Fruit fly (Drosophila melanogaster): ENCODE data around the gene Cap-D3.
A peak's percentile ranks its signal among the peaks of the same experiment; 100 is the strongest.

Cap-D3 gene

DNA sequence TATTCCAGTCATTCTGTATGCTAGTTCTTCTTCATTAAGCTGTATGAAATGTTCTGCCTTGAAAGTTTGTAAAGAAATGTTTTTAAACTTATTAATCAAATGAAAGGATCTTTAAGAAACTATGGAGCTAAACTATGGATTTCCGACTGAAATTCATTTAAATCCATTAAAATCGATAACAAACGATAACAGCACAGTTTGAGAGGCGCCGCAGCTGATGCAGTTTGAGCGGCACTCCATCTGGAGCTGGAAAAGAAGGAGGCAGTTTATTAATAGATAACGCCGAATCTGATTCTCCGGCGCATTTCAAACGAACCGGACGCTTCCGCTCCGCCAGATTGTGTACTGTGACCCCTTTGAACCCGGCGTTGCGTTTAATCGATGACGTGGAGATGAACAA lies 2.2 kb downstream of the Cap-D3 start, which contains the start of gene CG31915:
CG31915 (plus strand) TSS at position 263 of the 400 bp plus-strand sequence.
- TF ChIP-seq CG12768 (GFP tag; optimal IDR thresholded peaks at IDR 0.05) (no peak), tj (GFP tag; optimal IDR thresholded peaks at IDR 0.05) (no peak), Crg-1 (GFP tag; optimal IDR thresholded peaks at IDR 0.05) (no peak)

- TF ChIP-seq bab1 (GFP tag; optimal IDR thresholded peaks at IDR 0.05) (no peak), Clk (GFP tag; optimal IDR thresholded peaks at IDR 0.05) (no peak), cnc (optimal IDR thresholded peaks at IDR 0.05) (no peak), CG5204 (GFP tag; optimal IDR thresholded peaks at IDR 0.05) (no peak), Crg-1 (GFP tag; optimal IDR thresholded peaks at IDR 0.05) (no peak), CG7101 (tag; optimal IDR thresholded peaks at IDR 0.05) (no peak), Mnt (GFP tag; optimal IDR thresholded peaks at IDR 0.05) (no peak), pad (GFP tag; optimal IDR thresholded peaks at IDR 0.05) (no peak), cic (GFP tag; optimal IDR thresholded peaks at IDR 0.05) (no peak), CG7045 (GFP tag; optimal IDR thresholded peaks at IDR 0.05) (no peak), CG11617 (GFP tag; optimal IDR thresholded peaks at IDR 0.05) (no peak), CG33017 (tag; optimal IDR thresholded peaks at IDR 0.05) (no peak), CG14711 (tag; optimal IDR thresholded peaks at IDR 0.05) (no peak), Hr96 (GFP tag; optimal IDR thresholded peaks at IDR 0.05) (no peak), CG1620 (GFP tag; optimal IDR thresholded peaks at IDR 0.05) (no peak), tj (GFP tag; optimal IDR thresholded peaks at IDR 0.05) (no peak), ovo (GFP tag; optimal IDR thresholded peaks at IDR 0.05) (no peak), kay (GFP tag; ENCODE audit: borderline replicate concordance) (no peak), CG12768 (GFP tag; optimal IDR thresholded peaks at IDR 0.05) (no peak), toe (GFP tag; optimal IDR thresholded peaks at IDR 0.05) (no peak)
These were observed 6.4 kb downstream of the Cap-D3 start, which contains the start of gene Coq6 for dm6 chr2L:5532061-5532460. Gene Coq6, minus strand, starts transcription at chr2L:5532223.

DNA sequence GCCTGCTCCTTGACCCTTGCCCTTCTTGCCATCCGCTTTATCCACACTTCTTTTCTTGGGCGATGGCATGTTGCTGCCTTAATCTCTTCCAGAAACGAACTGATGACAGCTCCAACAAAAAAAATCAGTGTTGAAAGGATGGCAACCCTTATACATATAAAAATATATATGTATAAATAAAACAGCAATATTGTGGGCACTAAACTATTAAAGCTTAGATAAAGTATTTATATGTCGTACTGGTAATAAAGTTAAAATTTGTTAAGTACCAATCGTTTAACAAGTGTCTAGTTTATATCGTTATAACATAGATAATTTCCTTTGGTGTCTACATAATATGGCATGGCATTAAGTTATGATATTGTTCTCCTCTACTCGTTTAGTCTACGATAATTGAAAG lies 11.0 kb downstream of the Cap-D3 start, which contains the start of gene tomb:
tomb (minus strand) TSS at position 101 of the 400 bp plus-strand sequence.
- TF ChIP-seq cic (GFP tag; optimal IDR thresholded peaks at IDR 0.05) = no peak

DNA sequence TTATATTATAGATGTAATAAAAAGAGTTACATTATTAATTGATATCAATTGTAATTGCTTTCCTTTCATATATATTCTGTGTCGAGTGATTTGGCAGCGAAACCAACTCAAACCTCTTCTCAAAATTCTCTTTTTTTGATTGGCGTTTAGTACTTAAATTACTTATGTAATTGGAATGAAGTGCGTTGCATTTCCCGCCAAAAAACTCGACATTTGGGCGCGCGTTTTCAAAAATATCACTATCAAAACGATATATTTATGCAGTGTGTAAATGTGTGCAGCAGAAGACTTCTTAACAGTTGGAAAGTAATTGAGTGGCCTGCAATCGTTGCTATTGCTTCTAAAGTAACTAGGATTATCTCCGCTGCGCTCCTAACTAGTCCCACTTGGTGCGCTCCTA lies 11.4 kb downstream of the Cap-D3 start:
- TF ChIP-seq CG11617 (GFP tag; optimal IDR thresholded peaks at IDR 0.05) (no peak), ovo (GFP tag; optimal IDR thresholded peaks at IDR 0.05) (no peak), Crg-1 (GFP tag; optimal IDR thresholded peaks at IDR 0.05) (no peak), Hr96 (GFP tag; optimal IDR thresholded peaks at IDR 0.05) (no peak), CG7101 (tag; optimal IDR thresholded peaks at IDR 0.05) (no peak), CG33017 (tag; optimal IDR thresholded peaks at IDR 0.05) (no peak), CG7045 (GFP tag; optimal IDR thresholded peaks at IDR 0.05) (no peak), kay (GFP tag; ENCODE audit: borderline replicate concordance) (no peak), bab1 (GFP tag; optimal IDR thresholded peaks at IDR 0.05) (no peak), CG14711 (tag; optimal IDR thresholded peaks at IDR 0.05) (no peak), CG1620 (GFP tag; optimal IDR thresholded peaks at IDR 0.05) (no peak), cnc (optimal IDR thresholded peaks at IDR 0.05) (no peak), CG12768 (GFP tag; optimal IDR thresholded peaks at IDR 0.05) (no peak), CG5204 (GFP tag; optimal IDR thresholded peaks at IDR 0.05) (no peak), tj (GFP tag; optimal IDR thresholded peaks at IDR 0.05) (no peak), pad (GFP tag; optimal IDR thresholded peaks at IDR 0.05) (no peak), Clk (GFP tag; optimal IDR thresholded peaks at IDR 0.05) (no peak), Mnt (GFP tag; optimal IDR thresholded peaks at IDR 0.05) (no peak), cic (GFP tag; optimal IDR thresholded peaks at IDR 0.05) (no peak)

DNA sequence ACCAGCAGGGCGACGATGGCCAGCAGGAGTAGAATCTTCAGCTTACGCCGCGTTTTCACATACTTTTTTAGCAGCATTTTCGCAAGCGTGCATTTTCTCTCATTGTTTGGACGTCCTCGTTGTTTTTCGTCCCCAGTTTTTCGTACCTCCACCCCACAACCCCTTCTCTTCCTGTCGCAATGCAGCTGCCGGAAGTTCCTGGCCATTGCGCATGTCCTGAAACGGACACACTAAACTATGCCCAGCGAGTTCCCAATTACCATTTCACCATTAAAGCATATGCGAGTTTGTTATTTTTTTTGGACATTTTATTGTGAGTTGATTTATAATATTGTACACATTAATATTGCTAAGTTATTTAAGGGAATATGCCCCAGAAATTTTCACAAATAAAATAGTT lies 13.3 kb downstream of the Cap-D3 start, which contains the start of gene CG14015:
CG14015 (minus strand) TSS at position 163 of the 400 bp plus-strand sequence.
- TF ChIP-seq ovo (GFP tag; optimal IDR thresholded peaks at IDR 0.05) (no peak), bab1 (GFP tag; optimal IDR thresholded peaks at IDR 0.05) (no peak), CG7045 (GFP tag; optimal IDR thresholded peaks at IDR 0.05) (no peak), pad (GFP tag; optimal IDR thresholded peaks at IDR 0.05) (no peak)

DNA sequence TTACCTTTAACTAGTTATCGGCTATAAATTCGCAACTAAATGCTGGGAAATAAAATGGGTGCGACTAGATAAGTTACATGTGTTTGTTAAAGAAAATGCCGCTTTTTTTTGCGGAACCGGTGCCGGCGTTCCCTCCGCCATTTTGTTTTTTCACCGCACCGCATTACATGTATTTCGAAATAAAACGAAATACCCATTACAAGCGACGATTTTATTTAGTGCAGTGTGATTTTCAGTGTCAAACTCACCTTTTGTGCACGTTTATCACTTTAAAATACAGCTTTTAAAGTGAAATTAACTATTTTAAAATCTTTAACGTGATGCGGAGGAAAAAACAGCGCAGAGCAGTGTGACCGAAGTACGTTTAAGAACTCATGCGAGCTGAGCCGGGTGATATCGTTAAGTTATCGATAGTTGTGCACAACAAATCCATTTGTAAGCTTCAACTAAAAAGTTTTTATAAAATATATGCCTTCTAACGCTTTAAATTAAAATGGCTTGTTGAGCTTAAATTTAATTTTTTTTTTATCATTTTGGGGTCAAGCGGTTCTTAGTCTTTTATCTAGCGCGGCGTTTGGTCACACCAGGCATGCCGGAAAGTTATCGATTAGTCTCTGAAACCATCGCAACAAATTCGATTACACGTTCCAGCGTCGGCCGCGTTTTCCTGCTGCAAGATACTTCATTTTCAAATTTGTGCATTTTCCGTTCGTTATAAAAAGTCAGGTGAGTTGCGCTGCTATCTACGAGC lies 16.4 kb downstream of the Cap-D3 start, which contains the start of the genes Hel25E and Lam:
Hel25E (minus strand) TSS at position 380 of the 751 bp plus-strand sequence.
Lam (plus strand) TSS at position 546 of the 751 bp plus-strand sequence.
- TF ChIP-seq CG11617 (GFP tag; optimal IDR thresholded peaks at IDR 0.05) = peak; percentile 40
- no peak for TF ChIP-seq CG33017 (tag; optimal IDR thresholded peaks at IDR 0.05)
- TF ChIP-seq Hr96 (GFP tag; optimal IDR thresholded peaks at IDR 0.05) = no peak
- TF ChIP-seq CG12768 (GFP tag; optimal IDR thresholded peaks at IDR 0.05) = no peak
- peak; percentile 5 for TF ChIP-seq CG7101 (tag; optimal IDR thresholded peaks at IDR 0.05)
- TF ChIP-seq Mnt (GFP tag; optimal IDR thresholded peaks at IDR 0.05) = peak; percentile 56

DNA sequence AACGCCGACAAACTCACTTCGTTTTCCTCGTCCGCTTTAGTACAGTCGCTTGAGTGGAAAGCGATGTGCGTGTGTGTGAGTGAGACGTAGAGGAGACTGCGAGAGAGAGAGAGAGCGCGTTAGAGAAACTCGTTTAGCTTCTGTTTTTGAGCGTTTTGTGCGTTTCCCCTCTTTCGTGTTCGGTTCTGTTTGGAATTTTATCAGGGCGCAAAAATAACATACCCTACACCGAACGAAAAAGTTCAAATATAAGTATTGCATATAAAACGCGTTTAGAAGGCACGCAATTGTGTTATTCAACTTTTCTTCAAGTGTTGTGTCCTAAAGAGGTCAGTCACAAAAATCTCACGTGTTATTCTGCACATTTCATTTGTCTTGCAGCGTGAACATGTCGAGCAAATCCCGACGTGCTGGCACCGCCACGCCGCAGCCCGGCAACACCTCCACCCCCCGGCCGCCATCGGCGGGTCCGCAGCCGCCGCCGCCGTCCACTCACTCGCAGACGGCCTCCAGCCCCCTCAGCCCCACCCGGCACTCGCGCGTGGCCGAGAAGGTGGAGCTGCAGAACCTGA lies 17.3 kb downstream of the Cap-D3 start:
- TF ChIP-seq CG7045 (GFP tag; optimal IDR thresholded peaks at IDR 0.05) (peak; percentile 5), Hr96 (GFP tag; optimal IDR thresholded peaks at IDR 0.05) (no peak), pad (GFP tag; optimal IDR thresholded peaks at IDR 0.05) (peak; percentile 97), CG12768 (GFP tag; optimal IDR thresholded peaks at IDR 0.05) (no peak)

Measured in whole organism, adult.